Worm (Caenorhabditis elegans) whole organism, young adult: Measurements from ENCODE around the gene F10D2.16.

ENCODE experiments used
- F23B12.7 ChIP-seq: sonication (generic microtip); optimal IDR thresholded peaks from 2 replicates; lab custom pipeline; 2017; ENCODE audit warnings: missing genetic modification characterization, mild to moderate bottlenecking, missing compliant biosample characterization, antibody characterized with exemption, moderate library complexity; ENCODE audit not compliant: insufficient read depth
- F49E8.2 ChIP-seq: sonication (generic microtip); optimal IDR thresholded peaks from 3 replicates; lab custom pipeline; 2017; ENCODE audit warnings: missing genetic modification characterization, mild to moderate bottlenecking, missing compliant biosample characterization, antibody characterized with exemption, moderate library complexity; ENCODE audit not compliant: insufficient read depth
- K11D2.4 ChIP-seq: fragments of 200-800 bp; sonication (Bioruptor generic); IDR thresholded peaks from 2 replicates; pipeline ENCODE4 v1.3.6; 2022; ENCODE audit warnings: missing genetic modification reagents, missing genetic modification characterization, missing compliant biosample characterization
- Y53G8AR.9 ChIP-seq: fragments of 200-800 bp; sonication (Bioruptor generic); conservative IDR thresholded peaks from 2 replicates; pipeline ENCODE4 v1.3.6; 2022; ENCODE audit warnings: missing genetic modification reagents, missing genetic modification characterization, missing compliant biosample characterization
- ZK185.1 ChIP-seq: sonication (generic microtip); optimal IDR thresholded peaks from 2 replicates; lab custom pipeline; 2016; ENCODE audit warnings: mild to moderate bottlenecking, missing genetic modification characterization, missing compliant biosample characterization; ENCODE audit not compliant: poor library complexity, severe bottlenecking
- ama-1 ChIP-seq, 3 experiments: fragments of 150-350 bp in 1 of 3; sonication (generic microtip) in 2 of 3; optimal IDR thresholded peaks; 2 replicates each; lab custom pipeline; 2014 to 2018; ENCODE audit warnings: missing biosample characterization in 2 of 3, missing genetic modification characterization in 2 of 3, missing genetic modification reagents in 2 of 3
- athp-1 ChIP-seq: sonication (generic microtip); optimal IDR thresholded peaks from 2 replicates; lab custom pipeline; 2017; ENCODE audit warnings: mild to moderate bottlenecking, missing genetic modification characterization, missing compliant biosample characterization
- bed-1 ChIP-seq: fragments of 200-800 bp; sonication (Bioruptor generic); IDR thresholded peaks from 2 replicates; pipeline ENCODE4 v1.3.6; 2022; ENCODE audit warnings: missing genetic modification reagents, missing genetic modification characterization, missing compliant biosample characterization
- ccch-3 ChIP-seq: fragments of 200-800 bp; sonication (Bioruptor generic); optimal IDR thresholded peaks from 2 replicates; lab custom pipeline; 2018; ENCODE audit warnings: mild to moderate bottlenecking, missing genetic modification characterization, missing compliant biosample characterization
- cebp-1 ChIP-seq, 2 experiments: fragments of 200-800 bp in 1 of 2; sonication (Bioruptor generic) in 1 of 2; sonication (generic microtip) in 1 of 2; IDR thresholded peaks in 1 of 2; optimal IDR thresholded peaks in 1 of 2; 2 replicates each; pipeline versions ENCODE4 v1.3.6 to Lab custom; 2017 to 2022; ENCODE audit warnings: missing compliant biosample characterization in 2 of 2, missing genetic modification characterization in 2 of 2, mild to moderate bottlenecking in 1 of 2, missing genetic modification reagents in 1 of 2, moderate library complexity in 1 of 2
- ceh-58 ChIP-seq: fragments of 200-800 bp; sonication (Bioruptor generic); IDR thresholded peaks from 2 replicates; pipeline ENCODE4 v1.3.6; 2022; ENCODE audit warnings: missing genetic modification characterization, missing compliant biosample characterization
- egl-18 ChIP-seq: fragments of 200-800 bp; sonication (Bioruptor generic); IDR thresholded peaks from 2 replicates; pipeline ENCODE4 v1.3.6; 2022; ENCODE audit warnings: missing genetic modification reagents, missing genetic modification characterization, missing compliant biosample characterization
- hmg-20 ChIP-seq: fragments of 200-800 bp; sonication (Bioruptor generic); IDR thresholded peaks from 2 replicates; pipeline ENCODE4 v1.3.6; 2022; ENCODE audit warnings: missing genetic modification reagents, missing genetic modification characterization, missing compliant biosample characterization
- lag-1 ChIP-seq: fragments of 200-800 bp; sonication (Bioruptor generic); IDR thresholded peaks from 2 replicates; pipeline ENCODE4 v1.3.6; 2022; ENCODE audit warnings: missing genetic modification reagents, missing genetic modification characterization, missing compliant biosample characterization
- lin-40 ChIP-seq: sonication (generic microtip); optimal IDR thresholded peaks from 2 replicates; lab custom pipeline; 2016; ENCODE audit warnings: missing genetic modification characterization, mild to moderate bottlenecking, missing compliant biosample characterization, missing genotype, missing genetic modification reagents
- lsl-1 ChIP-seq: fragments of 200-800 bp; sonication (Bioruptor generic); optimal IDR thresholded peaks from 2 replicates; lab custom pipeline; 2018; ENCODE audit warnings: mild to moderate bottlenecking, missing genetic modification characterization, moderate library complexity, missing compliant biosample characterization
- madf-3 ChIP-seq: fragments of 200-800 bp; sonication (Bioruptor generic); IDR thresholded peaks from 2 replicates; pipeline ENCODE4 v1.3.6; 2022; ENCODE audit warnings: missing genetic modification reagents, missing genetic modification characterization, missing compliant biosample characterization
- mcd-1 ChIP-seq: fragments of 200-800 bp; sonication (Bioruptor generic); IDR thresholded peaks from 2 replicates; pipeline ENCODE4 v1.3.6; 2022; ENCODE audit warnings: missing genetic modification reagents, missing genetic modification characterization, missing compliant biosample characterization
- mel-28 ChIP-seq: sonication (generic microtip); optimal IDR thresholded peaks from 2 replicates; lab custom pipeline; 2016; ENCODE audit warnings: borderline replicate concordance, mild to moderate bottlenecking, missing genetic modification characterization, missing compliant biosample characterization
- sea-2 ChIP-seq: fragments of 200-800 bp; sonication (Bioruptor generic); IDR thresholded peaks from 2 replicates; pipeline ENCODE4 v1.3.6; 2022; ENCODE audit warnings: missing genetic modification characterization, missing compliant biosample characterization
- snpc-1.1 ChIP-seq: sonication (generic microtip); optimal IDR thresholded peaks from 2 replicates; lab custom pipeline; 2017; ENCODE audit warnings: missing genetic modification characterization, mild to moderate bottlenecking, missing compliant biosample characterization, antibody characterized with exemption, moderate library complexity, missing genotype, missing genetic modification reagents; ENCODE audit not compliant: insufficient read depth
- snpc-4 ChIP-seq, 5 experiments: fragments of 150-350 bp in 1 of 5; sonication (generic microtip) in 4 of 5; optimal IDR thresholded peaks; 2 replicates each; lab custom pipeline; 2014 to 2018; ENCODE audit warnings: missing genetic modification characterization in 5 of 5, missing biosample characterization in 3 of 5, antibody characterized with exemption in 2 of 5, mild to moderate bottlenecking in 2 of 5, missing compliant biosample characterization in 2 of 5, missing genotype in 2 of 5, moderate library complexity in 2 of 5, missing genetic modification reagents in 1 of 5
- somi-1 ChIP-seq: fragments of 200-800 bp; sonication (Bioruptor generic); optimal IDR thresholded peaks from 2 replicates; lab custom pipeline; 2018; ENCODE audit warnings: mild to moderate bottlenecking, missing genetic modification characterization, missing compliant biosample characterization
- tbp1 ChIP-seq: fragments of 200-800 bp; sonication (Bioruptor generic); optimal IDR thresholded peaks from 2 replicates; lab custom pipeline; 2018; ENCODE audit warnings: mild to moderate bottlenecking, missing genetic modification characterization, missing compliant biosample characterization
- unc-130 ChIP-seq: sonication (generic microtip); optimal IDR thresholded peaks from 2 replicates; lab custom pipeline; 2016; ENCODE audit warnings: missing genetic modification reagents, missing genetic modification characterization, missing compliant biosample characterization
- ztf-18 ChIP-seq: sonication (generic microtip); optimal IDR thresholded peaks from 2 replicates; lab custom pipeline; 2016; ENCODE audit warnings: missing genotype, mild to moderate bottlenecking, missing genetic modification characterization, missing compliant biosample characterization
- ztf-22 ChIP-seq: fragments of 200-800 bp; sonication (Bioruptor generic); optimal IDR thresholded peaks from 2 replicates; lab custom pipeline; 2018; ENCODE audit warnings: mild to moderate bottlenecking, missing genetic modification characterization, moderate library complexity, missing compliant biosample characterization
- ztf-25 ChIP-seq: fragments of 200-800 bp; sonication (Bioruptor generic); IDR thresholded peaks from 2 replicates; pipeline ENCODE4 v1.3.6; 2022; ENCODE audit warnings: missing genetic modification reagents, missing genetic modification characterization, missing compliant biosample characterization

Gene F10D2.16

DNA sequence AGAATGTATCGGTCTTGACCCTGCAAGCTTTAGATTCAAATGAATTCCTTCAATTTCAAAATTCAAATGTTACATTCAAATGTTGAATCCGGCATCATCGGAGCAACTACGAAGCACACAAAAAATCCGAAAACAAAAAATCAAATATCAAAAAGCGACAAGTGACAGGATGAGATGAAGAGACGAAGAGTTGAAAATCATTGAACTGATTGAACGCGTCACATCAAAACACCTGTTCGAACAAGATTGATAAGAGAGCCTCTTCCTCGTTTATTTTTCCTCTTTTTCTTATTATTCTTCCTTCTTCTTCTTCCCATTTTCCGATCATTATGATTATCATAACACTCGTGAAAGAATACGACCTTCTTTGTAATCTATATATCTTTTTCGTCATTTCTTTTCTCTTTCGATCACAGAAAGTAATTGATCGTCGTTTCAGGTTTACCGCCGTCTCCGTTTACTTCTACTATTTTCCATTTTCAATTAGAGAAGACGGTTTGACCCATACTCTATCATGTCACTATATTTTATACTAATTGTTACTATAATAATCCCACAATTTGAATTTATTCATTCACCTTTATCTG lies 48.5 kb upstream of the F10D2.16 start, which contains the start of gene VC5.2:
TSS of gene VC5.2 (plus strand) at position 439 of the 587 bp plus-strand sequence.
- no peak for TF ChIP-seq mcd-1 (GFP tag; lab: Robert Waterston, UW)
- TF ChIP-seq hmg-20 = no peak
- TF ChIP-seq ccch-3 (GFP tag; lab: Kevin White, UChicago) = no peak
- no peak for TF ChIP-seq bed-1 (GFP tag; lab: Robert Waterston, UW)
- TF ChIP-seq ztf-22 (GFP tag; lab: Kevin White, UChicago) = no peak
- TF ChIP-seq F23B12.7 (tag; lab: Kevin White, UChicago) = no peak
- TF ChIP-seq ztf-25 = no peak
- no peak for TF ChIP-seq ztf-18

- no peak for TF ChIP-seq madf-3 (GFP tag; lab: Robert Waterston, UW)
- TF ChIP-seq mel-28 (tag; lab: Kevin White, UChicago) = no peak
- no peak for TF ChIP-seq cebp-1 (GFP tag; IDR thresholded peaks at IDR 0.05; lab: Robert Waterston, UW)
- TF ChIP-seq cebp-1 (tag; optimal IDR thresholded peaks at IDR 0.05; lab: Kevin White, UChicago) = no peak
- no peak for TF ChIP-seq unc-130 (GFP tag; lab: Kevin White, UChicago)
- no peak for TF ChIP-seq tbp1
- no peak for TF ChIP-seq F49E8.2
- TF ChIP-seq sea-2 (GFP tag; lab: Robert Waterston, UW) = no peak
- TF ChIP-seq athp-1 (tag; lab: Kevin White, UChicago) = no peak
- TF ChIP-seq ceh-58 (GFP tag; lab: Robert Waterston, UW) = no peak
- TF ChIP-seq, all 124 proteins: peak for 0
Observed at ce11 chrV:7087340-7087739, 46.7 kb upstream of the F10D2.16 start.

- TF ChIP-seq cebp-1 (GFP tag; IDR thresholded peaks at IDR 0.05; lab: Robert Waterston, UW) (no peak), cebp-1 (tag; optimal IDR thresholded peaks at IDR 0.05; lab: Kevin White, UChicago) (peak; percentile 16), snpc-1.1 (tag; lab: Kevin White, UChicago) (no peak), somi-1 (peak; percentile 70), K11D2.4 (GFP tag; lab: Robert Waterston, UW) (no peak), lin-40 (tag; lab: Kevin White, UChicago) (peak; percentile 28)
Observed at ce11 chrV:7089217-7089616, 44.8 kb upstream of the F10D2.16 start.

DNA sequence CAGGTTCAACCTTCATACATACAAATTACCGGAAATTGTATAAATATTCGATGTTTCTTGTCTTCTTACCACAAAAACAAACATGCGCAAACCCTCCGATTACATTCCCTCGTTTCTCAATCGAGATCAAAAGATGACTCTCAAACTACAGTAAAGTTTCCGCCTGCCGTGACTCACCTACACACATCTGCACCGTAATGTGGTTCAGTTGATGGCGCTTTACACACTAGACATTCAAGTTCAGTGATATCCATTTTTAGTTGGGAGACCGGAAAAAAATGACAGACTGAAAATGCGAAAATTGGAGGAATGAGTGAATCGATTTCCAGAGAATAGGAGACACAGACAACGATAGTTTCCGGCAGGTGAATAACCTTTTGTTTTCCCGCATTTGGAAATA lies 42.8 kb upstream of the F10D2.16 start, which contains the start of gene nhr-286:
TSS of gene nhr-286 (minus strand) at position 324 of the 400 bp plus-strand sequence.
- no peak for TF ChIP-seq ceh-58 (GFP tag; lab: Robert Waterston, UW)
- no peak for TF ChIP-seq snpc-4 (GFP tag; optimal IDR thresholded peaks at IDR 0.05; lab: Kevin White, UChicago)
- no peak for TF ChIP-seq snpc-4 (tag; optimal IDR thresholded peaks at IDR 0.05; lab: Kevin White, UChicago)
- TF ChIP-seq ZK185.1 (tag; lab: Kevin White, UChicago) = no peak
- no peak for TF ChIP-seq lsl-1 (GFP tag; lab: Kevin White, UChicago)
- no peak for TF ChIP-seq lag-1 (GFP tag; lab: Robert Waterston, UW)
- peak; percentile 43 for TF ChIP-seq ama-1 (optimal IDR thresholded peaks at IDR 0.05; lab: Kevin White, UChicago)
- no peak for TF ChIP-seq ama-1 (GFP tag; optimal IDR thresholded peaks at IDR 0.05; lab: Kevin White, UChicago)
- 0 out of 2 replicates have a peak, but pooled peaks have one; percentile 31 for TF ChIP-seq Y53G8AR.9 (GFP tag; lab: Robert Waterston, UW)
- TF ChIP-seq egl-18 (GFP tag; lab: Robert Waterston, UW) = 0 out of 2 replicates have a peak, but pooled peaks have one; percentile 30
- TF ChIP-seq, all 124 proteins: peak for 3
